Worm (Caenorhabditis elegans): ENCODE data around the gene F16H6.7.

- TF ChIP-seq aly-1 (tag; optimal IDR thresholded peaks at IDR 0.05) (no peak), ama-1 (optimal IDR thresholded peaks at IDR 0.05) (no peak), ceh-13 (GFP tag; optimal IDR thresholded peaks at IDR 0.05) (no peak), B0310.2 (tag; optimal IDR thresholded peaks at IDR 0.05) (no peak), F13C5.2 (tag; optimal IDR thresholded peaks at IDR 0.05) (no peak), scrt-1 (GFP tag; IDR thresholded peaks at IDR 0.05) (no peak), ceh-36 (tag; optimal IDR thresholded peaks at IDR 0.05) (no peak), flt-1 (GFP tag; IDR thresholded peaks at IDR 0.05) (no peak), hnd-1 (tag; optimal IDR thresholded peaks at IDR 0.05) (no peak), tra-4 (tag; optimal IDR thresholded peaks at IDR 0.05) (no peak)
Observed at ce11 chrV:18188328-18188727, 20.6 kb downstream of the F16H6.7 start, which contains the start of gene clec-245.
